Fruit fly (Drosophila melanogaster): ENCODE results near the gene Teh3.

The Teh3 gene

dm6 chr3L:4228187-4228836, 43.8 kb upstream of the Teh3 start (continued):
- TF ChIP-seq CG30403 (GFP tag; optimal IDR thresholded peaks at IDR 0.05) (peak; percentile 95), CG7745 (tag; optimal IDR thresholded peaks at IDR 0.05) (peak; percentile 53), Nf-YB (GFP tag; optimal IDR thresholded peaks at IDR 0.05) (peak; percentile 85), cwo (GFP tag; optimal IDR thresholded peaks at IDR 0.05) (peak; percentile 85), stwl (tag; optimal IDR thresholded peaks at IDR 0.05) (peak; percentile 38), hth (optimal IDR thresholded peaks at IDR 0.05) (no peak), CG10431 (GFP tag; optimal IDR thresholded peaks at IDR 0.05) (peak; percentile 92), CG11085 (GFP tag; IDR thresholded peaks at IDR 0.05) (peak; percentile 77), Adf1 (GFP tag; IDR thresholded peaks at IDR 0.05) (peak; percentile 52), CG11723 (GFP tag; optimal IDR thresholded peaks at IDR 0.05) (peak; percentile 96), pfk (GFP tag; optimal IDR thresholded peaks at IDR 0.05) (peak; percentile 30), unpg (GFP tag; optimal IDR thresholded peaks at IDR 0.05) (peak; percentile 97), ems (GFP tag; optimal IDR thresholded peaks at IDR 0.05) (peak; percentile 95), inv (GFP tag; IDR thresholded peaks at IDR 0.05; ENCODE audit: partially characterized antibody) (no peak), TFAM (GFP tag; optimal IDR thresholded peaks at IDR 0.05) (peak; percentile 86), Ets97D (GFP tag; optimal IDR thresholded peaks at IDR 0.05) (peak; percentile 85), CG33213 (GFP tag; optimal IDR thresholded peaks at IDR 0.05) (peak; percentile 94), Hmx (GFP tag; optimal IDR thresholded peaks at IDR 0.05) (peak; percentile 58), CG8765 (GFP tag; IDR thresholded peaks at IDR 0.05) (peak; percentile 76; the same call in 1 of the 2 replicates), sd (tag; optimal IDR thresholded peaks at IDR 0.05) (peak; percentile 78), CG32767 (GFP tag; IDR thresholded peaks at IDR 0.05) (peak; percentile 95), CG13296 (GFP tag; optimal IDR thresholded peaks at IDR 0.05) (peak; percentile 82), Awh (GFP tag; IDR thresholded peaks at IDR 0.05) (peak; percentile 99), C15 (GFP tag; IDR thresholded peaks at IDR 0.05) (peak; percentile 90; the same call in 2 of the 3 replicates), sens (GFP tag) (peak; percentile 100)

- TF ChIP-seq CG18476 (GFP tag; optimal IDR thresholded peaks at IDR 0.05) (no peak), gem (tag; optimal IDR thresholded peaks at IDR 0.05) (no peak), CG8290 (GFP tag; optimal IDR thresholded peaks at IDR 0.05) (peak; percentile 6), CG8290 (tag; optimal IDR thresholded peaks at IDR 0.05) (peak in 1 of 2 experiments; percentile 12), CG6791 (GFP tag; IDR thresholded peaks at IDR 0.05; ENCODE audit: partially characterized antibody) (peak; percentile 40; the same call in 2 of the 3 replicates), row (GFP tag; IDR thresholded peaks at IDR 0.05) (0 out of 3 replicates have a peak, but pooled peaks have one; percentile 24), CG10979 (tag; optimal IDR thresholded peaks at IDR 0.05) (no peak), luna (GFP tag; optimal IDR thresholded peaks at IDR 0.05) (no peak), cas (GFP tag; IDR thresholded peaks at IDR 0.05) (0 out of 2 replicates have a peak, but pooled peaks have one; percentile 16), CG15601 (tag; optimal IDR thresholded peaks at IDR 0.05) (peak; percentile 2), lab (GFP tag; optimal IDR thresholded peaks at IDR 0.05) (peak; percentile 19), Dek (tag; optimal IDR thresholded peaks at IDR 0.05) (no peak), CG5180 (GFP tag; optimal IDR thresholded peaks at IDR 0.05) (no peak), repo (GFP tag; optimal IDR thresholded peaks at IDR 0.05) (peak; percentile 10), Dll (GFP tag; IDR thresholded peaks at IDR 0.05; ENCODE audit: partially characterized antibody) (0 out of 4 replicates have a peak, but pooled peaks have one; percentile 22), Dad (GFP tag; optimal IDR thresholded peaks at IDR 0.05) (no peak), CG8359 (GFP tag; optimal IDR thresholded peaks at IDR 0.05; ENCODE audit: borderline replicate concordance) (no peak), zen (tag; optimal IDR thresholded peaks at IDR 0.05) (peak; percentile 70), so (GFP tag; IDR thresholded peaks at IDR 0.05) (peak; percentile 67; the same call in 2 of the 3 replicates), Scr (GFP tag; IDR thresholded peaks at IDR 0.05; ENCODE audit: partially characterized antibody) (0 out of 2 replicates have a peak, but pooled peaks have one; percentile 22), sob (GFP tag; IDR thresholded peaks at IDR 0.05) (0 out of 2 replicates have a peak, but pooled peaks have one; percentile 13), Myb (GFP tag; optimal IDR thresholded peaks at IDR 0.05) (peak; percentile 6), chinmo (GFP tag; IDR thresholded peaks at IDR 0.05; ENCODE audit: partially characterized antibody) (peak; percentile 84; the same call in 3 of the 4 replicates), CG10431 (GFP tag; optimal IDR thresholded peaks at IDR 0.05) (no peak), Vsx1 (GFP tag; optimal IDR thresholded peaks at IDR 0.05) (peak; percentile 26)
Observed at dm6 chr3L:4227164-4227563, 42.7 kb upstream of the Teh3 start, which contains the start of gene CG46460. Gene CG46460, minus strand, starts transcription at chr3L:4227302.

All from whole organism, embryonic.